Fruit fly (Drosophila melanogaster) whole organism, pupa: Measurements from ENCODE around the gene pygo.

Source experiments
- CG10348 ChIP-seq: fragments of 200-800 bp; sonication (Bioruptor generic); IDR thresholded peaks from 2 replicates; pipeline ENCODE4 v1.3.6; 2022; ENCODE audit warnings: missing biosample characterization, missing genetic modification characterization
- CG12605 ChIP-seq: fragments of 200-800 bp; sonication (Bioruptor generic); IDR thresholded peaks from 2 replicates; pipeline ENCODE4 v1.3.6; 2022; ENCODE audit warnings: missing biosample characterization, missing genetic modification characterization
- CG13204 ChIP-seq: fragments of 200-800 bp; sonication (Bioruptor generic); optimal IDR thresholded peaks from 2 replicates; lab custom pipeline; 2018; ENCODE audit warnings: missing biosample characterization, mild to moderate bottlenecking, missing genetic modification characterization, moderate library complexity
- CG14655 ChIP-seq: fragments of 200-800 bp; sonication (Bioruptor generic); optimal IDR thresholded peaks from 3 replicates; lab custom pipeline; 2017; ENCODE audit warnings: mild to moderate bottlenecking, missing biosample characterization, missing genetic modification reagents, missing genetic modification characterization
- CG15710 ChIP-seq: fragments of 200-800 bp; sonication (Bioruptor generic); optimal IDR thresholded peaks from 2 replicates; lab custom pipeline; 2018; ENCODE audit warnings: missing biosample characterization, mild to moderate bottlenecking, missing genetic modification characterization, moderate library complexity
- CG17806 ChIP-seq: fragments of 200-800 bp; sonication (Bioruptor generic); optimal IDR thresholded peaks from 2 replicates; lab custom pipeline; 2018; ENCODE audit warnings: missing biosample characterization, mild to moderate bottlenecking, missing genetic modification characterization, moderate library complexity
- CG32121 ChIP-seq: fragments of 200-800 bp; sonication (Bioruptor generic); IDR thresholded peaks from 2 replicates; pipeline ENCODE4 v1.3.6; 2022; ENCODE audit warnings: missing biosample characterization, missing genetic modification characterization
- CG34367 ChIP-seq: fragments of 200-800 bp; sonication (Bioruptor generic); optimal IDR thresholded peaks from 2 replicates; lab custom pipeline; 2018; ENCODE audit warnings: missing biosample characterization, mild to moderate bottlenecking, missing genetic modification characterization
- CG4496 ChIP-seq: fragments of 200-800 bp; sonication (Bioruptor generic); IDR thresholded peaks from 3 replicates; pipeline ENCODE4 v1.3.6; 2022; ENCODE audit warnings: missing biosample characterization, missing genetic modification characterization
- CG8159 ChIP-seq: fragments of 200-800 bp; sonication (Bioruptor generic); optimal IDR thresholded peaks from 3 replicates; lab custom pipeline; 2018; ENCODE audit warnings: missing biosample characterization, mild to moderate bottlenecking, missing genetic modification characterization, moderate library complexity
- CG8301 ChIP-seq: fragments of 200-800 bp; sonication (Bioruptor generic); optimal IDR thresholded peaks from 2 replicates; lab custom pipeline; 2018; ENCODE audit warnings: missing biosample characterization, mild to moderate bottlenecking, missing genetic modification characterization
- CG9948 ChIP-seq: fragments of 200-800 bp; sonication (Bioruptor generic); optimal IDR thresholded peaks from 2 replicates; lab custom pipeline; 2018; ENCODE audit warnings: missing biosample characterization, mild to moderate bottlenecking, missing genetic modification characterization, moderate library complexity
- D1 ChIP-seq: fragments of 200-800 bp; sonication (Bioruptor generic); optimal IDR thresholded peaks from 2 replicates; lab custom pipeline; 2018; ENCODE audit warnings: missing biosample characterization, mild to moderate bottlenecking, missing genetic modification characterization, moderate library complexity
- EcR ChIP-seq: fragments of 200-800 bp; sonication (Bioruptor generic); optimal IDR thresholded peaks from 3 replicates; lab custom pipeline; 2019; ENCODE audit warnings: missing biosample characterization, missing genetic modification characterization, mild to moderate bottlenecking, moderate library complexity, missing genetic modification reagents
- Ets98B ChIP-seq: fragments of 200-800 bp; sonication (Bioruptor generic); IDR thresholded peaks from 2 replicates; pipeline ENCODE4 v1.3.6; 2022; ENCODE audit warnings: missing biosample characterization, missing genetic modification characterization
- Pif1A ChIP-seq: fragments of 200-800 bp; sonication (Bioruptor generic); optimal IDR thresholded peaks from 3 replicates; lab custom pipeline; 2016; ENCODE audit warnings: missing biosample characterization, missing genetic modification characterization
- Pif1B ChIP-seq: fragments of 200-800 bp; sonication (Bioruptor generic); optimal IDR thresholded peaks from 3 replicates; lab custom pipeline; 2016; ENCODE audit warnings: missing biosample characterization, missing genetic modification characterization
- Snoo ChIP-seq: fragments of 200-800 bp; sonication (Bioruptor generic); optimal IDR thresholded peaks from 3 replicates; lab custom pipeline; 2017; ENCODE audit warnings: missing biosample characterization, mild to moderate bottlenecking, missing genetic modification characterization, inconsistent platforms
- fd96Ca ChIP-seq: fragments of 200-800 bp; sonication (Bioruptor generic); IDR thresholded peaks from 3 replicates; pipeline ENCODE4 v1.3.6; 2022; ENCODE audit warnings: missing biosample characterization, missing genetic modification characterization
- gl ChIP-seq: fragments of 200-800 bp; sonication (Bioruptor generic); optimal IDR thresholded peaks from 2 replicates; lab custom pipeline; 2018; ENCODE audit warnings: missing biosample characterization, mild to moderate bottlenecking, missing genetic modification characterization
- rn ChIP-seq: fragments of 200-800 bp; sonication (Bioruptor generic); IDR thresholded peaks from 2 replicates; pipeline ENCODE4 v1.3.6; 2022; ENCODE audit warnings: missing biosample characterization, missing genetic modification characterization

pygo gene

DNA sequence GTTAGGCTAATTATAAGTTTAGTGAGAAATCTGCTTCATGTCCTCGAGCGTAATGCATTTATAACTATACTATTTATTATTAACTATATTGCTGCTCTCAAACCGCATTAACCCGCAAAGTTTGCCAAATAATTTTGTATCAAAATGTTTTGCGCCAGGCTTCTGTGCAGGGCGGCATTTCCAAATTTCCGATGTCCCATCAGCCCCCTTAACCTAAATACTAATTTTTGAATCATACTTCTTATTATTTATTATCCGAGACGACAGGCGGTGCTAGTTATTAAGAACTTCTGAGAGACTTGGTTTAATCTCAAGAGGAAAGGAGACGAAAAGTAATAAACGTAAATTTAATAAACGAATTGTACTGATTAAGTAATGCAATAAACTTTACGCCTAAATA, 14.8 kb downstream of the pygo start:
- no peak for TF ChIP-seq Pif1B
- no peak for TF ChIP-seq CG8159 (tag; lab: Kevin White, UChicago)
- TF ChIP-seq CG4496 (GFP tag; lab: Robert Waterston, UW): no peak

DNA sequence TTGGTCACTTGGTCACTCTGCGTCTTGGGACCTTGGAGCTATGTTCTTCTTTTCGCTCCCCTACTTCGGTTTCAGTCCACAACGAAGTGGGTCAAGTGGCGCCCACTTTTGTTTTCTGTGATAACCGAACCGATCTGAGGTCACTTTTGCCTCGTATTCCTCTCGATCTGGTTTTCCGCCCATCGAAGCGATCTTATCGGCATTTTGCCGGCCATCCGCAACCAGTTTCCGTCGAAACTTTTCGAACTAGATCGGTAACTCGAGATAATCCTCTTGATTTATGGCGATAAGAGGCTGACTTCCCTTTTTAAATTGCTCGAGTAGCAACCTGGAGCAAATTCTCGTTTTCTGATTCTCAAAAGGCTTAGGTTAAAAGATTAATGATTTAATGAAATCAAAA, 15.9 kb downstream of the pygo start:
- no peak for TF ChIP-seq CG8159 (tag; lab: Kevin White, UChicago)
- no peak for TF ChIP-seq CG17806
- TF ChIP-seq EcR: peak; percentile 70
- TF ChIP-seq, all 21 proteins: peak for 1

DNA sequence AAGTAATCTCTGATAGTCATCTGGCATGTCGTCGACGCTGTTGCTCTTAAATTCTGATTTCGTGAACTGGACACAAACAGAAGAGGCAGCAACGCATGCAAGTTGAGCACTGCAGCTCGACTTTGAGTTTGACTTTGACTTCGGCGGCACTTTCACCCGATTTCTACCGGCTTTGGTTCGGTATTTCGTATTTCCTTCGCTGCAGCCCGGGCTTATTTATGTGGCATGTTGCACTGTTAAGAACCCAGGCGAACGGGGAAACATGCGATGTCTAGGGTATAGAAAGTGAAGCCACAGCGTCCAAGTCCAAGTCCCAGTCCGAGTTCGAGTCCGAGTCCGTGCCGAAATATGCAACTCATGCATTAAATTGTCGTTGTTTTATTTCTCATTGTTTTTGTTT, 16.3 kb downstream of the pygo start:
- no peak for TF ChIP-seq CG34367 (tag; lab: Kevin White, UChicago)
- no peak for TF ChIP-seq Ets98B (GFP tag; lab: Robert Waterston, UW)
- TF ChIP-seq CG12605 (GFP tag; lab: Robert Waterston, UW): no peak
- no peak for TF ChIP-seq CG4496 (GFP tag; lab: Robert Waterston, UW)
- no peak for TF ChIP-seq Pif1B
- no peak for TF ChIP-seq Snoo (tag; lab: Kevin White, UChicago)
- no peak for TF ChIP-seq EcR
- no peak for TF ChIP-seq CG15710 (tag; lab: Kevin White, UChicago)

DNA sequence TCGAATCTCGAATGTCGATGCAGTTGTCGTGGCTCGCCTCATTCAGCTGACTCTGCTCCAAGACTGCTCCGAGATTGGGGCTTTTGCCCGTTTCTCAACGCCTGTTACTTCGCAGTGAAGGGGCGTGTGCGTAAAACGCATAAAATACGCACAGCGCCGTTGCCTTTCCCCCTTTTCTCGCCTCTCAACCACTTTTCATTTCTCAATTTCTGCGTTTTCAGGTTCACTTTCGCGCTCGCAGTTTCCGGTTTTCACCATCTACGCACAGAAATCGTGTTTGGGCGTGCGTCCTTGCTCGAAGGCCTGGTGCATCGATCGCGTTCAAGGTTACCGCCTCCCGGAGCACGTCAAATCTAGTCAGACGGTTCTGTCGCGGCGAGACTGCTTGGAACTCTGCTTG, 20.7 kb downstream of the pygo start:
- TF ChIP-seq Snoo (tag; lab: Kevin White, UChicago): no peak
- TF ChIP-seq CG4496 (GFP tag; lab: Robert Waterston, UW): no peak
- no peak for TF ChIP-seq D1 (tag; lab: Kevin White, UChicago)
- peak; percentile 98 for TF ChIP-seq EcR

DNA sequence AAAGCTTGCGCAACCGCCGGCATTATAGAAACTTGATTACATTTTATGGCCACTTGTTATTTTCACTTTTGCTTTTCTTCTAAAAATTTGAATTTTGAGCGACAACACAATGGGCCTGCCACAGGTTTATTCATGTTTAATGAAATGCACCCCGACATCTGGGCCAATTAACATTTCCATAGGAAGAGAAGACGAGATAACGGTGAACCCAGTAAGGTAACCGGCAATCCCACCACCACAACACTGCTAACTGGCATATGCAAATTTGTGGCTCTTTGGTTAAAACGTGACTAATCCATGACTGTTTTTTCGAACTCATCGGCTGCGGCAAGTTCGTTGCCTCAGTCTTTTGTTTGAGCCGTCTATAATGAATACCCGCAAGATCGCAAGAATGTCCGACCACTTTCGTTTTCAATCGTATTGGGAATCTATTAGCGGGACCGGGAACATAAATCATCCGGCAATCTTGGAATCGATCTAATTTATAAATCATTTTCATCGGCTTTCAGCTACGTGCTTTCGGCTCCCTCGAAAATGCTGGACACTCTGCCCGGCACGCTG, 21.7 kb downstream of the pygo start:
- TF ChIP-seq CG14655 (GFP tag; lab: Kevin White, UChicago) (no peak), Pif1A (no peak), CG4496 (GFP tag; lab: Robert Waterston, UW) (no peak), CG10348 (GFP tag; lab: Robert Waterston, UW) (no peak), gl (no peak), EcR (no peak), CG9948 (tag; lab: Kevin White, UChicago) (no peak), rn (GFP tag; lab: Robert Waterston, UW) (no peak)

DNA sequence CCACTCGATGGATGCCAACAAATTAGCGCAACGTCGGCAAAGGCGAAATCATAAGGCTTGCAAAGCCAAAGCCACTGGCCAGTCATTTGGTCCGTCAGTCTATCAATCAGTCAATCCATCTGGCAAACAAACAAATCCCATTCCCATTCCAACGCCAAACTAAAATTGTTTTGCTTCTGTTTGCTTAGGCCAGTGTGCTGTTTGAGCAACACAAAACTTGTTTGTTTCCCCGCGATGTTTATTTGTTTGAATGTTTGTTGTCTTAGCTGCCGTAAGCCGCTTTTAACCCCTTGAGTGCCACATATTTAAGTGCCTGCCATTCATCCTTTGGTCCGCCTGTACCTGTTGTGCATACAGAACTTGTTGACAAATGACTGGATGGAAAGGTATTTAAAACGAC, 29.6 kb downstream of the pygo start:
- TF ChIP-seq CG32121 (GFP tag; lab: Robert Waterston, UW): no peak

DNA sequence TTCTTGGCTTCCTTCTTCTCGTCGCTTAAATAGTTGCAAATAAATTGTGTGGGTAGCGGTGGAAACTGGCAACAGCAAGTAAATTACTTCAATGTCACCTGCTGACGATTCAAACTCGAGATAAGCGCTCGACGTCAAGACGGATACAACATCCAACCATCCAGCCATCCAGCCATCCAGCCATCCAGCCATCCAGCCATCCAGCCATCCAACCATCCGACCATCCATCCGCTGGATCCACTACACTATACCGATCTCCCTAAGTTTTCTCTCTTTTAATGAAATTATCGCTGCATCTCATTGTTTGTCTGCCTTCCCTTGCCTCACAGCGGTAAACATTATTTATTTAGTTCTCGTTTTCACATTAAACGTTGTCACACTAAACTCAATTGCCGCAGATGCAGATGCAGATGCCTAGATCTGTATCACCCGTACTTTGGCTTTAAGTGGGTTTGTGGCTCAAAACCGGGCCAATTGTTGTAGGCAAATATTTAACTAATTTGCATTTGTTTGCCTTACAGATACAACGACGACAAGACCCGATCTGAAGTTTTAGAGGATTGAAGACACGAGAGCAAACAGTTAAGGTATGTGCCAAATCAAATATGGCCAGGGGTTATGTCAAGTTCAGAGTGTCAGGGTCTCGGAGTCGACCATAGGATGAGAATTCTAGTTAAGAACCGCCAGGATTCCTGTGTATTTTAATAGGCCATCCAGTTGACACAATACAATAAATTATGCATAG, 31.6 kb downstream of the pygo start:
- TF ChIP-seq gl (no peak), CG15710 (tag; lab: Kevin White, UChicago) (no peak), EcR (no peak), CG12605 (GFP tag; lab: Robert Waterston, UW) (no peak), CG9948 (tag; lab: Kevin White, UChicago) (no peak), CG13204 (GFP tag; lab: Kevin White, UChicago) (no peak), CG17806 (no peak), D1 (tag; lab: Kevin White, UChicago) (no peak), fd96Ca (GFP tag; lab: Robert Waterston, UW) (no peak), Snoo (tag; lab: Kevin White, UChicago) (no peak), rn (GFP tag; lab: Robert Waterston, UW) (no peak), CG14655 (GFP tag; lab: Kevin White, UChicago) (no peak), Ets98B (GFP tag; lab: Robert Waterston, UW) (no peak), Pif1B (no peak), CG34367 (tag; lab: Kevin White, UChicago) (no peak), CG10348 (GFP tag; lab: Robert Waterston, UW) (no peak)

DNA sequence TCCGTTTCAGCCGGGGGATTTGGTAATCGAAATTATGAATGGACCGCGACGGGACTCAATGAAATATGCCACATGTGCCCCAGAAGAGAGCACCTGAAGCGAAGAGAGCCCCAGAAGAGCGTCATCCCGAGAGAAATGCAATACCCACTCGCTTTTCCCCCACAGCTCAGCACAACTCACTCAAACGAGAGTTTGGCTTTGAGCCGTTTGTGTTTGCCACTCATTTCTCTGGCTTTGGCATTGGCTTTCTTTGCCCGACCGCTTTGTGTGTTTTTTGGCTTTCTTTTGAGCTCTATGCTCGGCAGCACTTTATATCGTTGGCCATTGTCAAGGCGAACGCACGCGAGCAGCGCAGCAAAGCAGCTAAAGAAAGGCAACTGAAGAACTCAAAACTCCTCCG, 37.8 kb downstream of the pygo start, which contains the start of gene nyo:
Gene nyo, plus strand, starts transcription at position 312 of the 400 bp plus-strand sequence.
- TF ChIP-seq CG32121 (GFP tag; lab: Robert Waterston, UW): no peak
- no peak for TF ChIP-seq CG8301 (tag; lab: Kevin White, UChicago)
- no peak for TF ChIP-seq Pif1A
- TF ChIP-seq CG13204 (GFP tag; lab: Kevin White, UChicago): no peak
- no peak for TF ChIP-seq CG12605 (GFP tag; lab: Robert Waterston, UW)
- TF ChIP-seq CG9948 (tag; lab: Kevin White, UChicago): no peak
- no peak for TF ChIP-seq CG8159 (tag; lab: Kevin White, UChicago)
- TF ChIP-seq gl: no peak
- TF ChIP-seq EcR: no peak
- TF ChIP-seq CG4496 (GFP tag; lab: Robert Waterston, UW): no peak
- no peak for TF ChIP-seq CG34367 (tag; lab: Kevin White, UChicago)
- no peak for TF ChIP-seq fd96Ca (GFP tag; lab: Robert Waterston, UW)
- TF ChIP-seq, all 21 proteins: peak for 0
